Worm (Caenorhabditis elegans) whole organism, L1 larva: Measurements from ENCODE around the gene R105.1.

Experiments used
- C04F5.9 ChIP-seq: sonication (generic microtip); optimal IDR thresholded peaks from 2 replicates; lab custom pipeline; 2016; ENCODE audit warnings: missing genetic modification characterization, missing compliant biosample characterization
- C16A3.4 ChIP-seq: fragments of 150-350 bp; optimal IDR thresholded peaks from 2 replicates; lab custom pipeline; 2014; ENCODE audit warnings: missing biosample characterization, missing genetic modification characterization
- C34B4.2 ChIP-seq: sonication (generic microtip); optimal IDR thresholded peaks from 2 replicates; lab custom pipeline; 2017; ENCODE audit warnings: mild to moderate bottlenecking, missing genetic modification characterization, missing compliant biosample characterization
- alr-1 ChIP-seq: fragments of 200-800 bp; sonication (Bioruptor generic); optimal IDR thresholded peaks from 2 replicates; lab custom pipeline; 2018; ENCODE audit warnings: borderline replicate concordance, mild to moderate bottlenecking, missing genetic modification characterization, missing compliant biosample characterization
- blmp-1 ChIP-seq: fragments of 150-350 bp; optimal IDR thresholded peaks from 2 replicates; lab custom pipeline; 2014; ENCODE audit warnings: missing biosample characterization, missing genetic modification characterization
- ceh-63 ChIP-seq: fragments of 200-800 bp; sonication (Bioruptor generic); optimal IDR thresholded peaks from 2 replicates; lab custom pipeline; 2018; ENCODE audit warnings: mild to moderate bottlenecking, missing genetic modification characterization, missing compliant biosample characterization
- ceh-82 ChIP-seq, 3 experiments: fragments of 150-350 bp in 1 of 3; sonication (generic microtip) in 2 of 3; optimal IDR thresholded peaks; 2 replicates each; lab custom pipeline; 2014 to 2017; ENCODE audit warnings: missing biosample characterization in 3 of 3, missing genetic modification characterization in 3 of 3
- ceh-90 ChIP-seq: sonication (generic microtip); optimal IDR thresholded peaks from 2 replicates; lab custom pipeline; 2016; ENCODE audit warnings: missing genetic modification characterization, missing compliant biosample characterization
- dpl-1 ChIP-seq, 3 experiments: fragments of 150-350 bp in 2 of 3; sonication (generic microtip) in 1 of 3; optimal IDR thresholded peaks; 2 replicates each; lab custom pipeline; 2014 to 2017; ENCODE audit warnings: missing biosample characterization in 3 of 3, missing genetic modification characterization in 3 of 3, missing genetic modification reagents in 3 of 3
- dsc-1 ChIP-seq: sonication (generic microtip); optimal IDR thresholded peaks from 2 replicates; lab custom pipeline; 2016; ENCODE audit warnings: mild to moderate bottlenecking, missing genetic modification characterization, missing compliant biosample characterization
- efl-1 ChIP-seq, 4 experiments: fragments of 150-350 bp; optimal IDR thresholded peaks in 3 of 4; peaks in 1 of 4; 1 replicate in 1 of 4; 2 replicates in 3 of 4; lab custom pipeline; 2014; ENCODE audit warnings: missing biosample characterization in 2 of 4, missing genetic modification characterization in 2 of 4, missing genetic modification reagents in 2 of 4
- efl-3 ChIP-seq: fragments of 200-800 bp; sonication (Bioruptor generic); optimal IDR thresholded peaks from 2 replicates; lab custom pipeline; 2018; ENCODE audit warnings: mild to moderate bottlenecking, missing genetic modification characterization, missing compliant biosample characterization
- egl-13 ChIP-seq: sonication (generic microtip); optimal IDR thresholded peaks from 2 replicates; lab custom pipeline; 2016; ENCODE audit warnings: missing genotype, missing genetic modification reagents, missing genetic modification characterization, missing compliant biosample characterization
- egl-27 ChIP-seq, 2 experiments: fragments of 150-350 bp in 1 of 2; sonication (generic microtip); optimal IDR thresholded peaks; 3 replicates each; lab custom pipeline; 2017 to 2018; ENCODE audit warnings: missing biosample characterization in 2 of 2, missing genetic modification characterization in 2 of 2, missing genetic modification reagents in 2 of 2
- ets-5 ChIP-seq: fragments of 200-800 bp; sonication (Bioruptor generic); IDR thresholded peaks from 2 replicates; pipeline ENCODE4 v1.3.6; 2022; ENCODE audit warnings: missing genetic modification characterization, missing compliant biosample characterization
- fkh-4 ChIP-seq: sonication (generic microtip); optimal IDR thresholded peaks from 2 replicates; lab custom pipeline; 2016; ENCODE audit warnings: missing compliant biosample characterization, missing genetic modification characterization, borderline replicate concordance
- grh-1 ChIP-seq: fragments of 200-800 bp; sonication (Bioruptor generic); IDR thresholded peaks from 2 replicates; pipeline ENCODE4 v1.3.6; 2022; ENCODE audit warnings: missing genetic modification reagents, missing genetic modification characterization, missing compliant biosample characterization
- hlh-17 ChIP-seq: fragments of 200-800 bp; sonication (Bioruptor generic); optimal IDR thresholded peaks from 2 replicates; lab custom pipeline; 2018; ENCODE audit warnings: missing genetic modification characterization, mild to moderate bottlenecking, missing compliant biosample characterization, moderate library complexity, borderline replicate concordance
- hlh-4 ChIP-seq: sonication (generic microtip); optimal IDR thresholded peaks from 2 replicates; lab custom pipeline; 2016; ENCODE audit warnings: mild to moderate bottlenecking, missing genetic modification characterization, missing compliant biosample characterization
- hpl-2 ChIP-seq: fragments of 150-350 bp; optimal IDR thresholded peaks from 2 replicates; lab custom pipeline; 2014; ENCODE audit warnings: missing biosample characterization, missing genetic modification reagents, missing genetic modification characterization
- lin-14 ChIP-seq: fragments of 200-800 bp; sonication (Bioruptor generic); optimal IDR thresholded peaks from 2 replicates; lab custom pipeline; 2018; ENCODE audit warnings: mild to moderate bottlenecking, missing genetic modification characterization, moderate library complexity, missing compliant biosample characterization
- lin-39 ChIP-seq: fragments of 150-350 bp; optimal IDR thresholded peaks from 2 replicates; lab custom pipeline; 2014; ENCODE audit warnings: missing biosample characterization, missing genetic modification reagents, missing genetic modification characterization
- lsy-2 ChIP-seq, 2 experiments: fragments of 150-350 bp; optimal IDR thresholded peaks; 2 replicates each; lab custom pipeline; 2014; ENCODE audit warnings: missing biosample characterization in 2 of 2, missing genetic modification characterization in 2 of 2
- mab-9 ChIP-seq: fragments of 200-800 bp; sonication (Bioruptor generic); IDR thresholded peaks from 2 replicates; pipeline ENCODE4 v1.3.6; 2022; ENCODE audit warnings: missing genetic modification reagents, missing genetic modification characterization, missing compliant biosample characterization
- mdl-1 ChIP-seq, 2 experiments: fragments of 150-350 bp; optimal IDR thresholded peaks; 2 replicates each; lab custom pipeline; 2014 to 2017; ENCODE audit warnings: missing biosample characterization in 2 of 2, missing genetic modification characterization in 2 of 2, inconsistent platforms in 1 of 2
- mef-2 ChIP-seq: fragments of 150-350 bp; optimal IDR thresholded peaks from 2 replicates; lab custom pipeline; 2014; ENCODE audit warnings: missing biosample characterization, missing genetic modification characterization
- nhr-11 ChIP-seq: fragments of 150-350 bp; optimal IDR thresholded peaks from 2 replicates; lab custom pipeline; 2014; ENCODE audit warnings: missing biosample characterization, missing genetic modification characterization
- nhr-12 ChIP-seq: sonication (generic microtip); optimal IDR thresholded peaks from 2 replicates; lab custom pipeline; 2017; ENCODE audit warnings: missing biosample characterization, missing genetic modification characterization
- nhr-20 ChIP-seq: sonication (generic microtip); optimal IDR thresholded peaks from 2 replicates; lab custom pipeline; 2016; ENCODE audit warnings: mild to moderate bottlenecking, missing genetic modification characterization, missing compliant biosample characterization
- nhr-237 ChIP-seq: fragments of 150-350 bp; optimal IDR thresholded peaks from 2 replicates; lab custom pipeline; 2014; ENCODE audit warnings: missing biosample characterization, missing genetic modification characterization
- nhr-28 ChIP-seq: fragments of 150-350 bp; optimal IDR thresholded peaks from 2 replicates; lab custom pipeline; 2014; ENCODE audit warnings: missing biosample characterization, missing genetic modification characterization
- nhr-77 ChIP-seq: fragments of 150-350 bp; optimal IDR thresholded peaks from 2 replicates; lab custom pipeline; 2014; ENCODE audit warnings: missing biosample characterization, missing genetic modification characterization
- pqm-1 ChIP-seq: sonication (generic microtip); optimal IDR thresholded peaks from 3 replicates; lab custom pipeline; 2017; ENCODE audit warnings: missing biosample characterization, missing genetic modification characterization
- skn-1 ChIP-seq: fragments of 150-350 bp; optimal IDR thresholded peaks from 2 replicates; lab custom pipeline; 2014; ENCODE audit warnings: missing biosample characterization, missing genetic modification characterization
- snpc-4 ChIP-seq: fragments of 150-350 bp; optimal IDR thresholded peaks from 2 replicates; lab custom pipeline; 2014; ENCODE audit warnings: missing biosample characterization, missing genetic modification characterization
- snu-23 ChIP-seq: sonication (generic microtip); optimal IDR thresholded peaks from 2 replicates; lab custom pipeline; 2016; ENCODE audit warnings: missing genetic modification characterization, missing compliant biosample characterization
- sox-4 ChIP-seq: sonication (generic microtip); optimal IDR thresholded peaks from 2 replicates; lab custom pipeline; 2016; ENCODE audit warnings: missing genetic modification characterization, missing compliant biosample characterization
- swsn-7 ChIP-seq: sonication (generic microtip); optimal IDR thresholded peaks from 2 replicates; lab custom pipeline; 2016; ENCODE audit warnings: missing genetic modification characterization, missing compliant biosample characterization
- unc-62 ChIP-seq: fragments of 150-350 bp; optimal IDR thresholded peaks from 2 replicates; lab custom pipeline; 2014; ENCODE audit warnings: missing biosample characterization, missing genetic modification reagents, missing genetic modification characterization
- unc-86 ChIP-seq: sonication (generic microtip); optimal IDR thresholded peaks from 2 replicates; lab custom pipeline; 2016; ENCODE audit warnings: missing genetic modification characterization, missing compliant biosample characterization
- ztf-4 ChIP-seq: fragments of 150-350 bp; optimal IDR thresholded peaks from 2 replicates; lab custom pipeline; 2014; ENCODE audit warnings: missing biosample characterization, missing genetic modification characterization

R105.1 gene

ce11 chrIV:4660151-4661041, 26.9 kb downstream of the R105.1 start, which contains the start of the genes F29B9.11 and jmjd-1.2 (continued):
- peak; percentile 74 for TF ChIP-seq grh-1

ce11 chrIV:4665079-4665478, 31.6 kb downstream of the R105.1 start, which contains the start of gene F29B9.1:
Gene F29B9.1 (plus strand): TSS chrIV:4665379.
- TF ChIP-seq lin-39 (tag; lab: Kevin White, UChicago): no peak
- no peak for TF ChIP-seq nhr-28 (tag; lab: Kevin White, UChicago)
- no peak for TF ChIP-seq sox-4 (tag; lab: Kevin White, UChicago)
- no peak for TF ChIP-seq dsc-1
- no peak for TF ChIP-seq hlh-4 (tag; lab: Kevin White, UChicago)
- no peak for TF ChIP-seq efl-3 (GFP tag; lab: Kevin White, UChicago)
- no peak for TF ChIP-seq alr-1 (tag; lab: Kevin White, UChicago)
- TF ChIP-seq nhr-77 (tag; lab: Kevin White, UChicago): no peak
- no peak for TF ChIP-seq grh-1
- TF ChIP-seq fkh-4 (tag; lab: Kevin White, UChicago): no peak
- TF ChIP-seq swsn-7 (tag; lab: Kevin White, UChicago): no peak
- no peak for TF ChIP-seq egl-13
- TF ChIP-seq mab-9: no peak

- TF ChIP-seq ceh-82 (tag; optimal IDR thresholded peaks at IDR 0.05; lab: Kevin White, UChicago): peak in 1 of 3 experiments; percentile 2
- TF ChIP-seq egl-27 (tag; optimal IDR thresholded peaks at IDR 0.05; lab: Kevin White, UChicago): no peak
- TF ChIP-seq sox-4 (tag; lab: Kevin White, UChicago): no peak
- TF ChIP-seq efl-1 (optimal IDR thresholded peaks at IDR 0.05; lab: Kevin White, UChicago): no peak
- TF ChIP-seq efl-1 (GFP tag; optimal IDR thresholded peaks at IDR 0.05 in 1 of 2; lab: Kevin White, UChicago): no peak
- peak; percentile 63 for TF ChIP-seq mab-9
- TF ChIP-seq dpl-1 (GFP tag; optimal IDR thresholded peaks at IDR 0.05; lab: Kevin White, UChicago): no peak
- no peak for TF ChIP-seq nhr-12 (tag; lab: Kevin White, UChicago)
- TF ChIP-seq ceh-90: no peak
- no peak for TF ChIP-seq ztf-4
- no peak for TF ChIP-seq snu-23 (GFP tag; lab: Kevin White, UChicago)
- no peak for TF ChIP-seq skn-1
- no peak for TF ChIP-seq mdl-1 (tag; optimal IDR thresholded peaks at IDR 0.05; lab: Kevin White, UChicago)
- TF ChIP-seq lin-14 (GFP tag; lab: Kevin White, UChicago): peak; percentile 46
- no peak for TF ChIP-seq ets-5 (GFP tag; lab: Robert Waterston, UW)
- TF ChIP-seq, all 84 proteins: peak for 3
These were observed 33.9 kb downstream of the R105.1 start for ce11 chrIV:4667383-4667782.

ce11 chrIV:4667835-4668234, 34.3 kb downstream of the R105.1 start:
- TF ChIP-seq efl-3 (GFP tag; lab: Kevin White, UChicago) (no peak), unc-62 (GFP tag; lab: Kevin White, UChicago) (no peak), C34B4.2 (no peak), sox-4 (tag; lab: Kevin White, UChicago) (no peak), C16A3.4 (tag; lab: Kevin White, UChicago) (no peak), pqm-1 (no peak), mef-2 (tag; lab: Kevin White, UChicago) (no peak)

DNA sequence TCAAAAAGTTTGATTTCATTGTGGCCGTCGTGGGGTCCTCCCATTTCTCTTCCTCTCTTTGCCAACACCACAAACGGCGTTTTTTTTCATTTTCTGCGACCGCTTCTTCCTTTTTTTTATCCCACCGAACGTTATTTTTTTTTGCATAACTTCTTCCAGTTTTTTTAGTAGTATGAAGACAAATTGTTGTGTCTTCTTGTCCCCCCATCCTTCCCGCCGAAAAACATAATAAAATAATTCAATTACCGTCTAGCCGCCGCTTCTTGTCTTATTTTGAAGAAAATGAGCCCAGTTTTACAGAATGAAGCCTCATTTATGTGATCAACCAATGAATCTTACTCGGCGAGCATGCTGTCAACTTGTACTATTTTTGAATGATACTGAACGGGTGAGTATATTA, 35.7 kb downstream of the R105.1 start, which contains the start of gene F29B9.12:
F29B9.12 (plus strand) TSS at position 301 of the 400 bp plus-strand sequence.
- no peak for TF ChIP-seq ceh-63 (GFP tag; lab: Kevin White, UChicago)
- no peak for TF ChIP-seq blmp-1 (tag; lab: Kevin White, UChicago)
- no peak for TF ChIP-seq C04F5.9
- TF ChIP-seq ceh-82 (tag; optimal IDR thresholded peaks at IDR 0.05; lab: Kevin White, UChicago): no peak
- TF ChIP-seq nhr-11: no peak
- no peak for TF ChIP-seq ztf-4
- TF ChIP-seq lsy-2 (tag; optimal IDR thresholded peaks at IDR 0.05; lab: Kevin White, UChicago): no peak
- no peak for TF ChIP-seq nhr-28 (tag; lab: Kevin White, UChicago)
- no peak for TF ChIP-seq snpc-4 (tag; lab: Kevin White, UChicago)
- TF ChIP-seq unc-86: no peak
- no peak for TF ChIP-seq egl-13
- TF ChIP-seq nhr-12 (tag; lab: Kevin White, UChicago): no peak
- TF ChIP-seq nhr-237 (tag; lab: Kevin White, UChicago): no peak
- TF ChIP-seq ets-5 (GFP tag; lab: Robert Waterston, UW): no peak
- no peak for TF ChIP-seq pqm-1
- TF ChIP-seq hlh-17: no peak
- no peak for TF ChIP-seq hpl-2 (GFP tag; lab: Kevin White, UChicago)
- no peak for TF ChIP-seq nhr-77 (tag; lab: Kevin White, UChicago)
- no peak for TF ChIP-seq nhr-20 (tag; lab: Kevin White, UChicago)
- TF ChIP-seq swsn-7 (tag; lab: Kevin White, UChicago): no peak
